Fruit fly (Drosophila melanogaster) whole organism, wandering third instar larva: ENCODE results near the gene CG15336.

Experiments
- Dfd ChIP-seq: fragments of >200 bp; optimal IDR thresholded peaks from 2 replicates; lab custom pipeline; 2017; ENCODE audit warnings: missing biosample characterization, missing genetic modification characterization
- GATAd ChIP-seq: sonication (Bioruptor generic); optimal IDR thresholded peaks from 2 replicates; lab custom pipeline; 2016; ENCODE audit warnings: missing biosample characterization, missing genetic modification characterization
- N ChIP-seq: fragments of >200 bp; optimal IDR thresholded peaks from 2 replicates; lab custom pipeline; 2018; ENCODE audit warnings: missing biosample characterization, missing external identifiers, missing genetic modification characterization
- OdsH ChIP-seq: fragments of 200-800 bp; sonication (Bioruptor generic); optimal IDR thresholded peaks from 2 replicates; lab custom pipeline; 2016; ENCODE audit warnings: missing biosample characterization, mild to moderate bottlenecking, missing genetic modification characterization
- Sp1 ChIP-seq: fragments of 200-800 bp; sonication (Bioruptor generic); optimal IDR thresholded peaks from 3 replicates; lab custom pipeline; 2019; ENCODE audit warnings: missing biosample characterization, mild to moderate bottlenecking, missing genetic modification characterization, moderate library complexity
- br ChIP-seq: fragments of 200-800 bp; sonication (Bioruptor generic); optimal IDR thresholded peaks from 2 replicates; lab custom pipeline; 2016; ENCODE audit warnings: missing biosample characterization, missing genetic modification characterization
- dmrt93B ChIP-seq: fragments of 200-800 bp; sonication (Bioruptor generic); optimal IDR thresholded peaks from 2 replicates; lab custom pipeline; 2018; ENCODE audit warnings: missing biosample characterization, mild to moderate bottlenecking, missing genetic modification characterization
- h ChIP-seq: fragments of 200-800 bp; sonication (Bioruptor generic); optimal IDR thresholded peaks from 3 replicates; lab custom pipeline; 2016; ENCODE audit warnings: missing biosample characterization, mild to moderate bottlenecking, missing genetic modification characterization
- psq ChIP-seq: fragments of 200-800 bp; sonication (Bioruptor generic); optimal IDR thresholded peaks from 3 replicates; lab custom pipeline; 2017; ENCODE audit warnings: missing biosample characterization, mild to moderate bottlenecking, missing genetic modification characterization, moderate library complexity
- usp ChIP-seq: fragments of >200 bp; optimal IDR thresholded peaks from 2 replicates; lab custom pipeline; 2017; ENCODE audit warnings: missing biosample characterization, missing genetic modification characterization

- TF ChIP-seq OdsH (no peak), GATAd (GFP tag; lab: Kevin White, UChicago) (no peak), N (GFP tag; lab: Kevin White, UChicago) (no peak), dmrt93B (GFP tag; lab: Kevin White, UChicago) (no peak), psq (GFP tag; lab: Kevin White, UChicago) (no peak), br (GFP tag; lab: Kevin White, UChicago) (no peak), usp (no peak), h (GFP tag; lab: Kevin White, UChicago) (peak; percentile 3), Dfd (GFP tag; lab: Kevin White, UChicago) (no peak), Sp1 (GFP tag; lab: Kevin White, UChicago) (peak; percentile 13)
These were observed 18.3 kb upstream of the CG15336 start, which contains the start of gene CG2116 for dm6 chrX:8129204-8129997.
